Fruit fly (Drosophila melanogaster) whole organism, embryonic: ENCODE data around the gene CG7611.
A peak's percentile ranks its signal among the peaks of the same experiment; 100 is the strongest.

Experiments
- Ada2b ChIP-seq: fragments of 200-800 bp; sonication (Bioruptor generic); IDR thresholded peaks from 2 replicates; pipeline ENCODE4 v1.3.6; 2022; ENCODE audit warnings: missing biosample characterization, missing genetic modification characterization
- Aef1 ChIP-seq: fragments of 200-800 bp; sonication (Bioruptor generic); IDR thresholded peaks from 3 replicates; pipeline ENCODE4 v1.3.6; 2022; ENCODE audit warnings: missing biosample characterization, missing genetic modification characterization
- Antp ChIP-seq: fragments of 200-800 bp; sonication (Bioruptor generic); optimal IDR thresholded peaks from 3 replicates; lab custom pipeline; 2016; ENCODE audit warnings: missing biosample characterization, missing genetic modification characterization
- Atf6 ChIP-seq: fragments of 200-800 bp; sonication (Bioruptor generic); IDR thresholded peaks from 2 replicates; pipeline ENCODE4 v1.3.6; 2022; ENCODE audit warnings: missing biosample characterization, missing genetic modification characterization
- CG11085 ChIP-seq: fragments of 200-800 bp; sonication (Bioruptor generic); IDR thresholded peaks from 2 replicates; pipeline ENCODE4 v1.3.6; 2022; ENCODE audit warnings: missing biosample characterization, missing genetic modification characterization
- CG14860 ChIP-seq: fragments of 200-800 bp; sonication (Bioruptor generic); IDR thresholded peaks from 3 replicates; pipeline ENCODE4 v1.3.6; 2022; ENCODE audit warnings: missing biosample characterization, missing genetic modification characterization; ENCODE audit not compliant: partially characterized antibody
- CG1647 ChIP-seq: fragments of 200-800 bp; sonication (Bioruptor generic); optimal IDR thresholded peaks from 3 replicates; lab custom pipeline; 2016; ENCODE audit warnings: missing biosample characterization, missing genetic modification characterization
- CG17186 ChIP-seq: fragments of 200-800 bp; sonication (Bioruptor generic); optimal IDR thresholded peaks from 3 replicates; lab custom pipeline; 2017; ENCODE audit warnings: missing biosample characterization, missing genetic modification reagents, missing genetic modification characterization
- CG17361 ChIP-seq: fragments of 200-800 bp; sonication (Bioruptor generic); IDR thresholded peaks from 3 replicates; pipeline ENCODE4 v1.3.6; 2022; ENCODE audit warnings: missing biosample characterization, missing genetic modification characterization
- CG17385 ChIP-seq: fragments of 200-800 bp; sonication (Bioruptor generic); optimal IDR thresholded peaks from 3 replicates; lab custom pipeline; 2018; ENCODE audit warnings: missing biosample characterization, mild to moderate bottlenecking, missing genetic modification characterization
- CG18262 ChIP-seq: fragments of 200-800 bp; optimal IDR thresholded peaks from 3 replicates; lab custom pipeline; 2019; ENCODE audit warnings: missing biosample characterization, mild to moderate bottlenecking, missing genetic modification characterization, moderate library complexity
- CG2120 ChIP-seq: fragments of 200-800 bp; sonication (Bioruptor generic); optimal IDR thresholded peaks from 3 replicates; lab custom pipeline; 2016; ENCODE audit warnings: missing biosample characterization, missing genetic modification characterization
- CG2199 ChIP-seq: fragments of 200-800 bp; sonication (Bioruptor generic); IDR thresholded peaks from 3 replicates; pipeline ENCODE4 v1.3.6; 2022; ENCODE audit warnings: missing biosample characterization, missing genetic modification characterization
- CG33213 ChIP-seq: fragments of 200-800 bp; sonication (Bioruptor generic); optimal IDR thresholded peaks from 3 replicates; lab custom pipeline; 2016; ENCODE audit warnings: missing biosample characterization, missing genetic modification characterization
- CG34376 ChIP-seq: fragments of 200-800 bp; sonication (Bioruptor generic); optimal IDR thresholded peaks from 2 replicates; lab custom pipeline; 2018; ENCODE audit warnings: missing biosample characterization, mild to moderate bottlenecking, missing genetic modification characterization
- CG3838 ChIP-seq: fragments of 200-800 bp; sonication (Bioruptor generic); optimal IDR thresholded peaks from 3 replicates; lab custom pipeline; 2016; ENCODE audit warnings: missing biosample characterization, missing genetic modification characterization
- CG6254 ChIP-seq: fragments of 200-800 bp; sonication (Bioruptor generic); optimal IDR thresholded peaks from 3 replicates; lab custom pipeline; 2017; ENCODE audit warnings: mild to moderate bottlenecking, missing biosample characterization, missing genetic modification reagents, missing genetic modification characterization
- CG6813 ChIP-seq: fragments of 200-800 bp; sonication (Bioruptor generic); optimal IDR thresholded peaks from 2 replicates; lab custom pipeline; 2017; ENCODE audit warnings: missing biosample characterization, missing genetic modification characterization, mild to moderate bottlenecking, moderate library complexity, missing genetic modification reagents
- CG7839 ChIP-seq: fragments of 200-800 bp; sonication (Bioruptor generic); optimal IDR thresholded peaks from 3 replicates; lab custom pipeline; 2018; ENCODE audit warnings: missing biosample characterization, mild to moderate bottlenecking, missing genetic modification characterization, moderate library complexity
- CG9817 ChIP-seq: fragments of 200-800 bp; sonication (Bioruptor generic); optimal IDR thresholded peaks from 2 replicates; lab custom pipeline; 2018; ENCODE audit warnings: missing biosample characterization, mild to moderate bottlenecking, missing genetic modification characterization, moderate library complexity
- CoRest ChIP-seq: fragments of 200-800 bp; sonication (Bioruptor generic); optimal IDR thresholded peaks from 3 replicates; lab custom pipeline; 2018; ENCODE audit warnings: missing biosample characterization, mild to moderate bottlenecking, missing genetic modification characterization, moderate library complexity
- Ets65A ChIP-seq: fragments of 200-800 bp; sonication (Bioruptor generic); peaks from one replicate; lab custom pipeline; 2016; ENCODE audit warnings: missing biosample characterization, missing genetic modification characterization
- H2.0 ChIP-seq: fragments of 200-800 bp; sonication (Bioruptor generic); IDR thresholded peaks from 2 replicates; pipeline ENCODE4 v1.3.6; 2022; ENCODE audit warnings: missing biosample characterization, missing genetic modification characterization
- Hr39 ChIP-seq: fragments of >200 bp; optimal IDR thresholded peaks from 2 replicates; lab custom pipeline; 2017
- Hr78 ChIP-seq, 2 experiments: fragments of 200-800 bp in 1 of 2; fragments of >200 bp in 1 of 2; sonication (Bioruptor generic) in 1 of 2; optimal IDR thresholded peaks; 2 replicates each; lab custom pipeline; 2017 to 2019; ENCODE audit warnings: missing biosample characterization in 2 of 2, missing genetic modification characterization in 2 of 2, mild to moderate bottlenecking in 1 of 2, moderate library complexity in 1 of 2
- NC2β ChIP-seq: fragments of 200-800 bp; sonication (Bioruptor generic); optimal IDR thresholded peaks from 2 replicates; lab custom pipeline; 2016; ENCODE audit warnings: missing biosample characterization, missing genetic modification characterization
- NfI ChIP-seq: fragments of 200-800 bp; sonication (Bioruptor generic); optimal IDR thresholded peaks from 3 replicates; lab custom pipeline; 2018; ENCODE audit warnings: missing biosample characterization, mild to moderate bottlenecking, missing genetic modification characterization, moderate library complexity
- PHDP ChIP-seq: fragments of 200-800 bp; sonication (Bioruptor generic); optimal IDR thresholded peaks from 3 replicates; lab custom pipeline; 2018; ENCODE audit warnings: missing biosample characterization, mild to moderate bottlenecking, missing genetic modification characterization, moderate library complexity
- Rx ChIP-seq: fragments of 200-800 bp; sonication (Bioruptor generic); IDR thresholded peaks from 2 replicates; pipeline ENCODE4 v1.3.6; 2022; ENCODE audit warnings: missing biosample characterization, missing genetic modification characterization
- Usf ChIP-seq: fragments of 200-800 bp; sonication (Bioruptor generic); optimal IDR thresholded peaks from 2 replicates; lab custom pipeline; 2017; ENCODE audit warnings: missing genotype, missing biosample characterization, missing genetic modification characterization
- aop ChIP-seq: fragments of 200-800 bp; sonication (Bioruptor generic); IDR thresholded peaks from 2 replicates; pipeline ENCODE4 v1.3.6; 2022; ENCODE audit warnings: missing biosample characterization, missing genetic modification characterization
- bbx ChIP-seq: fragments of 200-800 bp; sonication (Bioruptor generic); IDR thresholded peaks from 2 replicates; pipeline ENCODE4 v1.3.6; 2022; ENCODE audit warnings: missing biosample characterization, missing genetic modification characterization; ENCODE audit not compliant: partially characterized antibody
- caup ChIP-seq: fragments of 200-800 bp; sonication (Bioruptor generic); optimal IDR thresholded peaks from 3 replicates; lab custom pipeline; 2017; ENCODE audit warnings: missing biosample characterization, mild to moderate bottlenecking, missing genetic modification characterization, moderate library complexity; ENCODE audit not compliant: severe bottlenecking
- chm ChIP-seq: fragments of 200-800 bp; sonication (Bioruptor generic); IDR thresholded peaks from 2 replicates; pipeline ENCODE4 v1.3.6; 2022; ENCODE audit warnings: missing biosample characterization, missing genetic modification characterization
- crp ChIP-seq, 2 experiments: fragments of 200-800 bp; sonication (Bioruptor generic); optimal IDR thresholded peaks; 2 replicates in 1 of 2; 3 replicates in 1 of 2; lab custom pipeline; 2017; ENCODE audit warnings: missing biosample characterization in 2 of 2, missing genetic modification characterization in 2 of 2, mild to moderate bottlenecking in 1 of 2, moderate library complexity in 1 of 2
- dm ChIP-seq: fragments of 200-800 bp; sonication (Bioruptor generic); optimal IDR thresholded peaks from 3 replicates; lab custom pipeline; 2016; ENCODE audit warnings: missing biosample characterization, missing genetic modification characterization
- fd96Cb ChIP-seq: fragments of 200-800 bp; sonication (Bioruptor generic); optimal IDR thresholded peaks from 2 replicates; lab custom pipeline; 2018; ENCODE audit warnings: missing biosample characterization, mild to moderate bottlenecking, missing genetic modification characterization, moderate library complexity
- gsb-n ChIP-seq: fragments of 200-800 bp; sonication (Bioruptor generic); optimal IDR thresholded peaks from 3 replicates; lab custom pipeline; 2018; ENCODE audit warnings: missing biosample characterization, mild to moderate bottlenecking, missing genetic modification characterization
- ham ChIP-seq: fragments of 200-800 bp; sonication (Bioruptor generic); IDR thresholded peaks from 2 replicates; pipeline ENCODE4 v1.3.6; 2022; ENCODE audit warnings: missing biosample characterization, missing genetic modification characterization
- hbn ChIP-seq: fragments of 200-800 bp; sonication (Bioruptor generic); IDR thresholded peaks from 2 replicates; pipeline ENCODE4 v1.3.6; 2022; ENCODE audit warnings: missing biosample characterization, missing genetic modification characterization; ENCODE audit not compliant: partially characterized antibody
- ind ChIP-seq: fragments of 200-800 bp; sonication (Bioruptor generic); optimal IDR thresholded peaks from 3 replicates; lab custom pipeline; 2016; ENCODE audit warnings: missing biosample characterization, missing genetic modification characterization
- lab ChIP-seq: fragments of 200-800 bp; sonication (Bioruptor generic); optimal IDR thresholded peaks from 3 replicates; lab custom pipeline; 2017; ENCODE audit warnings: missing biosample characterization, missing genetic modification characterization, mild to moderate bottlenecking, moderate library complexity, missing genetic modification reagents
- lbe ChIP-seq: fragments of 200-800 bp; sonication (Bioruptor generic); optimal IDR thresholded peaks from 2 replicates; lab custom pipeline; 2016; ENCODE audit warnings: missing biosample characterization, mild to moderate bottlenecking, missing genetic modification characterization
- nerfin-2 ChIP-seq: fragments of 200-800 bp; sonication (Bioruptor generic); IDR thresholded peaks from 2 replicates; pipeline ENCODE4 v1.3.6; 2022; ENCODE audit warnings: missing biosample characterization, missing genetic modification characterization; ENCODE audit not compliant: partially characterized antibody
- nmo ChIP-seq: fragments of 200-800 bp; sonication (Bioruptor generic); optimal IDR thresholded peaks from 2 replicates; lab custom pipeline; 2018; ENCODE audit warnings: missing biosample characterization, mild to moderate bottlenecking, missing genetic modification characterization, moderate library complexity
- pb ChIP-seq: fragments of 200-800 bp; sonication (Bioruptor generic); optimal IDR thresholded peaks from 3 replicates; lab custom pipeline; 2016; ENCODE audit warnings: missing biosample characterization, missing genetic modification characterization
- pfk ChIP-seq: fragments of 200-800 bp; sonication (Bioruptor generic); optimal IDR thresholded peaks from 2 replicates; lab custom pipeline; 2018; ENCODE audit warnings: missing biosample characterization, mild to moderate bottlenecking, missing genetic modification characterization, moderate library complexity
- sqz ChIP-seq: fragments of 200-800 bp; sonication (Bioruptor generic); optimal IDR thresholded peaks from 3 replicates; lab custom pipeline; 2018; ENCODE audit warnings: missing biosample characterization, mild to moderate bottlenecking, missing genetic modification characterization
- yki ChIP-seq: fragments of >200 bp; optimal IDR thresholded peaks from 3 replicates; lab custom pipeline; 2018

The CG7611 gene

dm6 chr3L:21507354-21507928 is 15.5 kb upstream of the CG7611 start, which contains the start of the genes Glg1 and M6 (continued):
- TF ChIP-seq Atf6 = no peak
- TF ChIP-seq sqz (GFP tag; lab: Kevin White, UChicago) = no peak
- TF ChIP-seq lab (GFP tag; lab: Kevin White, UChicago) = peak; percentile 70
- TF ChIP-seq lbe (GFP tag; lab: Kevin White, UChicago) = peak; percentile 59
- peak; percentile 83 for TF ChIP-seq CoRest (tag; lab: Kevin White, UChicago)
- TF ChIP-seq Hr78 (GFP tag; optimal IDR thresholded peaks at IDR 0.05; lab: Kevin White, UChicago) = peak in 1 of 2 experiments; percentile 40
- TF ChIP-seq CG17361 (GFP tag; lab: Robert Waterston, UW) = peak; percentile 84
- peak; percentile 93 for TF ChIP-seq bbx (GFP tag; lab: Robert Waterston, UW)
- TF ChIP-seq nmo = peak; percentile 82
- TF ChIP-seq chm = peak; percentile 46; the same call in 1 of the 2 replicates
- peak; percentile 63 for TF ChIP-seq CG17385 (GFP tag; lab: Kevin White, UChicago)
- peak; percentile 40 for TF ChIP-seq caup
- TF ChIP-seq hbn (GFP tag; lab: Robert Waterston, UW) = peak; percentile 88
- TF ChIP-seq fd96Cb (tag; lab: Kevin White, UChicago) = peak; percentile 10
- TF ChIP-seq CG18262 = peak; percentile 64
- peak; percentile 19; the same call in 1 of the 3 replicates for TF ChIP-seq Aef1 (GFP tag; lab: Robert Waterston, UW)
- peak; percentile 42 for TF ChIP-seq CG1647 (GFP tag; lab: Kevin White, UChicago)
- peak; percentile 76 for TF ChIP-seq gsb-n (tag; lab: Kevin White, UChicago)
- TF ChIP-seq aop (GFP tag; lab: Robert Waterston, UW) = 0 out of 2 replicates have a peak, but pooled peaks have one; percentile 17
- 0 out of 2 replicates have a peak, but pooled peaks have one; percentile 2 for TF ChIP-seq Rx (GFP tag; lab: Robert Waterston, UW)
- TF ChIP-seq crp (GFP tag; optimal IDR thresholded peaks at IDR 0.05; lab: Kevin White, UChicago) = peak in 1 of 2 experiments; percentile 29
- TF ChIP-seq CG6813 = no peak
- peak; percentile 67 for TF ChIP-seq CG9817 (tag; lab: Kevin White, UChicago)
- TF ChIP-seq pb = peak; percentile 56
- TF ChIP-seq CG17186 = peak; percentile 57
- peak; percentile 94 for TF ChIP-seq CG14860 (GFP tag; lab: Robert Waterston, UW)
- TF ChIP-seq Usf = peak; percentile 19
- TF ChIP-seq yki = no peak
- TF ChIP-seq NC2β = peak; percentile 45
- TF ChIP-seq CG2120 (GFP tag; lab: Kevin White, UChicago) = peak; percentile 89
- peak; percentile 70 for TF ChIP-seq CG7839 (tag; lab: Kevin White, UChicago)
- TF ChIP-seq Antp (GFP tag; lab: Kevin White, UChicago) = peak; percentile 64
- TF ChIP-seq NfI (GFP tag; lab: Kevin White, UChicago) = peak; percentile 69
- TF ChIP-seq CG3838 (GFP tag; lab: Kevin White, UChicago) = peak; percentile 43
- 0 out of 3 replicates have a peak, but pooled peaks have one; percentile 36 for TF ChIP-seq CG2199 (GFP tag; lab: Robert Waterston, UW)
- TF ChIP-seq Ets65A (GFP tag; lab: Kevin White, UChicago) = peak; percentile 94
- TF ChIP-seq dm (GFP tag; lab: Kevin White, UChicago) = peak; percentile 42
- no peak for TF ChIP-seq pfk
- TF ChIP-seq Ada2b (GFP tag; lab: Robert Waterston, UW) = peak; percentile 40; the same call in 1 of the 2 replicates
- peak; percentile 53 for TF ChIP-seq PHDP
- TF ChIP-seq CG11085 (GFP tag; lab: Robert Waterston, UW) = peak; percentile 36; the same call in 1 of the 2 replicates
- no peak for TF ChIP-seq Hr39 (lab: Kevin White, UChicago)
- peak; percentile 46 for TF ChIP-seq H2.0
- peak; percentile 76 for TF ChIP-seq CG34376 (GFP tag; lab: Kevin White, UChicago)
- TF ChIP-seq nerfin-2 (GFP tag; lab: Robert Waterston, UW) = peak; percentile 93
- no peak for TF ChIP-seq ham (GFP tag; lab: Robert Waterston, UW)
- TF ChIP-seq CG33213 (GFP tag; lab: Kevin White, UChicago) = peak; percentile 29
- no peak for TF ChIP-seq CG6254 (GFP tag; lab: Kevin White, UChicago)
- TF ChIP-seq ind (GFP tag; lab: Kevin White, UChicago) = peak; percentile 70
